1 fruit fly cellular context compared by ENCODE assay signal in the genomic region with DNA sequence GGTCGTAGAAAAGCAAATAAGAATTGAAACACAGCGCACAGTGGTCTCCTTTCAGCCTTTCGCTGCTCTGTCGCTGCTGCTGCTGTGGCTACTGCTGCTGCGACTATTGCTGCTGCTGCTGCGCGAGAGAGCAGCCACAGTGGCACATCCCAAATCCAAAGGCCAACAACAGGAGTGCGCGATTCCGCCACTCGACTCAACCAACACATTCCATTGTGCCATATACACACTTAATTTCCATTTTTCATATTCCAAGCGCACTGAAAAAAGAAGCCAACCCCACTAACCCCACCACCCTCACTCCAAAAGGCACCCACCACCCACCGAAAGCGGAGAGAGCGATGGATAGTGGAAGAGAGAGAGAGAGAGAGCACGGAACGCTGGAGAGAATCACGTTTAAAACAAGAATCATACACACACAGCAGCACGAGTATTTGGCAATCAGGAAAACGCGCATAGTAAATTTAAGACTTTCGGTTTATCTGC.
TF ChIP-seq lines count a peak whose summit lies in the region.

No protein-coding gene starts in this region.

TF ChIP-seq in whole organism, embryonic, 481 proteins besides CTCF, POLR2A, EP300 and RAD21 (continued from another document):
- TF ChIP-seq pfk (GFP tag; optimal IDR thresholded peaks at IDR 0.05; lab: Kevin White, UChicago), result peak; percentile 64
TF ChIP-seq in whole organism, embryonic: peak in this region for 29.
